Fruit fly (Drosophila melanogaster) whole organism, larva: ENCODE data around the gene caps.

Experiments used
- noc ChIP-seq: fragments of 200-800 bp; sonication (Bioruptor generic); optimal IDR thresholded peaks from 3 replicates; lab custom pipeline; 2019; ENCODE audit warnings: missing biosample characterization, mild to moderate bottlenecking, missing genetic modification characterization, moderate library complexity

The caps gene

DNA sequence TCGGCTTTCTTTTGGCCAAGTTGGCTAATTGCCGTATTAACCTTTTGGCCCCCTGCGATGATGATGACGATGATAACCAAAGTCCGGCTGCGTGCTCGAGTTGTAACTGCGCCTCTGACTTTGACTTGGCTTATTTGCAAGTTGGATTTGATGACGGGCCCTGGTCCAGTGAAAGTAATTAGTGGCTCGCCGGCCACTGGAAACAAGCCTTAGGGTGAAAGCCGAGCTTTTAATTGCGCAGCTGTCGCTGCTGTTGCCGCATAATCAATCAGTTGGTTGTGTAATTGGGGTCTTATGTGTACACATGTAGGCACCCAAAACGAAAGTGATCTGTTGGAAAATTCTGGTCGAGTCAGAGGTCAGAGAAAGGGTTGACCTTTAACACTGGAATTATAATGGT lies 25.8 kb downstream of the caps start:
- no peak for TF ChIP-seq noc

DNA sequence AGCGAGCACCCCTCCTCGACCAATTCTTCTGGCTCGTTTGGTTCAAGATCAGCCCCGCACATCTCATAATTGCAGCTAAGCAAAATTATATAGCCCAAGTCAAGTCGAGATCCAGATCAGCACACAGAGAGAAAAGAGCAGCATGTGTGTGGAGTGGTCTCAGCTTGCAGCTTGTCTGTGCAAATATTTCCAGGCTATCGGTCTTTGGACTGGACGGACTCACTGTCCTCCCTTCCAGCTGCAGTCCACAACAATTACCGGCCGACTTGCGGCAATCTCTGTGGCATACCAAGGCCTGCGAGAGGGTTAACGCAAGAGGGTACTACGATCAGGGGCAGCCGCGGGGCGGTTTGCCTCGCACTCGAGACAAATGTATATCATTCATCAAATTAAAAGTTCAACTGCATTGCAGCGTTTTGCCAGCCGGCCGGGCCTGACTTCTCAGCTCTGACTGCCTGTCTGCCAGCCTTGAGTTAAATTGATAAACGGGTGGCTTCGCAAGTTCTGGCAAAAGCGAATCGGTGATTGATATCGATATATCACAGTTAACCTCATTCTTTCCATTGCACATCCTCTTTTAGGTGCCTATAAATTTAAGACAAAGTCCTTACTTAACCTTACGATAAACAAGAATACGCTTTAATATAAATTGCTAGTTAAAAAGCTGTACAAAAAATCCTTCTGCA lies 27.0 kb downstream of the caps start:
- TF ChIP-seq noc: no peak

dm6 chr3L:13256159-13256558 lies 27.7 kb downstream of the caps start:
- TF ChIP-seq noc: no peak

- no peak for TF ChIP-seq noc
Measured at dm6 chr3L:13259617-13260016, 31.1 kb downstream of the caps start.

dm6 chr3L:13260718-13261318 lies 32.3 kb downstream of the caps start:
- peak; percentile 11 for TF ChIP-seq noc

- no peak for TF ChIP-seq noc
Measured at dm6 chr3L:13262250-13262649, 33.8 kb downstream of the caps start.

- TF ChIP-seq noc: no peak
Measured at dm6 chr3L:13263801-13264200, 35.3 kb downstream of the caps start.

- no peak for TF ChIP-seq noc
Measured at dm6 chr3L:13266078-13266477, 37.6 kb downstream of the caps start.

DNA sequence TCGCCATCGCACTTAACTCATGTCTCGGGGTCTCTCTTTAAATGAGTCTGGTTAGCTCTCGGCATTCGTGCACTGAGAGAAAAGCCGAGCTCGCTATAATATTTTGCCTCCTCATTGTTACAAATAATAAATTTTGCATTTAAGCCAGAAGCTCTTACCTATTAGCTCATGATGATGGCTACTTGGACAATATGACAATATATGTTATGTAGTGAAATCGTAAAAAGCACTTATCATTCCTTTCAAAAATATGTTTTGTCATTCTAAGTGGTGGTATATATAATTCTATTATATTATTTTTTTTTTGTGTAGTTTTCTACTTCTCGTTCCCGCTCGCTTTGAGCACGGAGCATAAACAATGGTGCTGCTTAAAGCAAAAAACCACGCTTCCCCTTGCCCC lies 38.8 kb downstream of the caps start:
- TF ChIP-seq noc: no peak

dm6 chr3L:13267893-13268292 lies 39.4 kb downstream of the caps start:
- TF ChIP-seq noc: no peak

DNA sequence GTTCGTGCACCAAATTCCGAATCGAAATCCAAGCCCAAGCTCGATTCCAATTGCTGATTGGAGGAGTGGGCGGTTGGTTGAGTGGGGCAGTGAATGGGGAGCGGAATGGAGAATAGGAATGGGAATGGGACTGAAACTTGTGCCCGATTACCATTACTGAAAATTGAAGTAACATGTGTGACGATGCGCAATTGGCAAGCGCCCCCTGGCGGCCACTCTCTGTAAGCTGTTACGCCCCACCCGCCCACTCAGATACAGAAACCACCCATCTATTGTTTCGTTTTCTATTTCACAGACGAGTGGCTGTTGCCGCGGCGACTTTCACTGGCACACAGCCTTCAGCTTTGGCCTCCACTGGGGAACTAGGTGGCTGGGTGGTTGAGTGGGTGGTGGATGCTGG lies 42.8 kb downstream of the caps start:
- TF ChIP-seq noc: no peak

DNA sequence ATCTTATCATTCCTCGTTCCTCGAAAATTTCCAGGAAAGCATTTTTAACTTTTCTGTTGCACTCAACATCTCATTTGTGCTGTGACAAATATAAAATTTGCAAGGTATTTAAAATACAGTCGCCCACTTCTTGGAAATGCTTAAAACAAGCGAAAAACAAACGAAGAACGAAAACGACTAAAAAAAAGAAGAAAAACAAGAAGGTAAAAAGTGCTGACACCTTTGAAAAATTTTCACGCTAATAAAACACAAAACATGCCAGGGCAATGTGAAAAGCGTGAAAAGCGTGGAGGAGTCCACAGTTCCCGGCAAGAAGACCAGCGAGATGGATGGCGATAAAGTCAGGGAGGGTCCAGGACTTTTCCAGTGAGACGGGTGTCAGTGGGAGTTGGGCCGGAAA lies 53.5 kb downstream of the caps start:
- TF ChIP-seq noc: no peak

dm6 chr3L:13284308-13284707 lies 55.8 kb downstream of the caps start:
- no peak for TF ChIP-seq noc

DNA sequence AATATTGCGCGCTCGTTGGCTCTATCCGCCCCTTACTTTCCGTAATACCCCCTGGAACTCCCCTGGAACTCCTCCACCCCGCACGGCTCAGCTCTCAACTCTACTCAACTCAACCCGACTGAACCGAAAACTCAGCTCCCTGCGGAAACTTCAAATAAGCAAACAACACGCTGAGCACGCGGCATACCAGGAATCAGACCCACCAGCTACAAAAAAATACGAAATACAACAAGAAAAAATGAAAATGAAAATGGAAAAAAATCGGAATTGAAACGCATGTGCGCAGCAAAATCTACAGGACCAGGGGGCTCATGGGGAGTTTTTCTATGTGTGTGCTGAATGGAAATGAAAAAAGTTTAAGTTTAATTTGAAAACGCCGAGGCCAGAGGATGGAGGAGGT lies 58.1 kb downstream of the caps start:
- TF ChIP-seq noc: no peak

DNA sequence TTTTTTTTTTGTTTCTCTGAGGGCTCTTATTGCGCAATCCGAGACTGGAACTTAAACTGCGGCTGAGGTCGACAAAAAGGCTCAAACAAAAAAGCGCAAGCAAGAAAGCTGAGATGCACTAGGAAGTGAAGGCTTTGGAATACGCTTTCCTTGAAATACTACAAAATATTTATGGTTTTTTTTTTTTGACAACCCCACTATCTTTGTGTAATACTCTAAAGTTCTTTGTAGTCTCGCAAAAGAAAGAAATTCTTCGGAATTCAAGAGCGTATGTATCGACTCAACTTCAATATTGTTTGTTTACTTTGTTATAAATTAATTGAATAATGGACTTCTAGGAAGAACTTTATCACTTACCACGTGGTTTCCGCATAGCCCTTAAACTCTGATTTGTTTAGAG lies 59.7 kb downstream of the caps start:
- TF ChIP-seq noc: no peak

dm6 chr3L:13295675-13296074 lies 67.2 kb downstream of the caps start:
- TF ChIP-seq noc: no peak

DNA sequence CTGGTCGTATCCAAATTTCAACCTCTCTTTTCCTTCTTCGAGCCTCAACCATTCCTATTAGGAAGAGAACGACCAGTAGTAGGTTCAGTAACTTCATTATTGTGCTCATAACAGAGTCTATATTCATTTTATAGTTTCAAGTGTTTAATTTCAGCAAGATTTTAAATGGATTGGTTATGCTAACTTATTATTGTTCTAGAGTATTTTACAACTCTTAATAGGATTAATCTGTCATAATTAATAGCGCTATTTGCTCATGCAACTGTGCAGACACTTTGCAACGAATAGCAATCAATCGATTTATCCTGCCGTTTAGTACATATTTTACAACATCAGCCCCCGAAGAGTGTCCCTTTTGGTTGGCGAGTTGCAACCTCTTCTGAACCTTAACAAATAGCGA lies 68.3 kb downstream of the caps start, which contains the start of gene Sfp70A4:
Gene Sfp70A4, minus strand, starts transcription at position 101 of the 400 bp plus-strand sequence.
- TF ChIP-seq noc: no peak

dm6 chr3L:13298923-13299322 lies 70.4 kb downstream of the caps start, which contains the start of gene CG42481:
CG42481 (minus strand) TSS chr3L:13299023.
- TF ChIP-seq noc: no peak

- no peak for TF ChIP-seq noc
Measured at dm6 chr3L:13300052-13300451, 71.6 kb downstream of the caps start, which contains the start of gene CG43147. CG43147 (minus strand) TSS chr3L:13300152.
